Fruit fly (Drosophila melanogaster): Measurements from ENCODE around the gene CG10877.
A peak's percentile ranks its signal among the peaks of the same experiment; 100 is the strongest.

Gene CG10877

dm6 chr3R:20555720-20556280, 8.1 kb downstream of the CG10877 start:
- peak; percentile 50 for TF ChIP-seq HHEX (GFP tag; optimal IDR thresholded peaks at IDR 0.05)
- peak; percentile 66 for TF ChIP-seq kni (GFP tag; optimal IDR thresholded peaks at IDR 0.05)
- TF ChIP-seq CG4282 (GFP tag; optimal IDR thresholded peaks at IDR 0.05): peak; percentile 20
- TF ChIP-seq run (tag; optimal IDR thresholded peaks at IDR 0.05): no peak
- no peak for TF ChIP-seq eve (GFP tag; optimal IDR thresholded peaks at IDR 0.05)
- peak; percentile 43 for TF ChIP-seq gcm (GFP tag; optimal IDR thresholded peaks at IDR 0.05)
- TF ChIP-seq Eip74EF (GFP tag; optimal IDR thresholded peaks at IDR 0.05): peak in 1 of 2 experiments; percentile 30
- peak; percentile 68 for TF ChIP-seq Hey (tag; optimal IDR thresholded peaks at IDR 0.05)
- TF ChIP-seq CG33213 (GFP tag; optimal IDR thresholded peaks at IDR 0.05): peak; percentile 17
- TF ChIP-seq CG15696 (tag; optimal IDR thresholded peaks at IDR 0.05): peak; percentile 64
- TF ChIP-seq CG7745 (tag; optimal IDR thresholded peaks at IDR 0.05): no peak
- TF ChIP-seq CG6813 (GFP tag; optimal IDR thresholded peaks at IDR 0.05): peak; percentile 51
- no peak for TF ChIP-seq dmrt99B (tag; optimal IDR thresholded peaks at IDR 0.05)
- TF ChIP-seq hkb (optimal IDR thresholded peaks at IDR 0.05): no peak
- TF ChIP-seq hkb (GFP tag; IDR thresholded peaks at IDR 0.05): peak; percentile 8
- peak; percentile 46 for TF ChIP-seq CG4707 (GFP tag; optimal IDR thresholded peaks at IDR 0.05)
- peak; percentile 22; the same call in 1 of the 2 replicates for TF ChIP-seq vvl (GFP tag; IDR thresholded peaks at IDR 0.05)
- no peak for TF ChIP-seq sens-2 (GFP tag; IDR thresholded peaks at IDR 0.05)
- TF ChIP-seq CG11695 (GFP tag; IDR thresholded peaks at IDR 0.05): peak; percentile 6; the same call in 1 of the 3 replicates
- peak; percentile 16 for TF ChIP-seq grn (GFP tag; optimal IDR thresholded peaks at IDR 0.05)
- 0 out of 3 replicates have a peak, but pooled peaks have one; percentile 57 for TF ChIP-seq ken (GFP tag; IDR thresholded peaks at IDR 0.05)
- TF ChIP-seq CG12071 (GFP tag; optimal IDR thresholded peaks at IDR 0.05): peak; percentile 74
- no peak for TF ChIP-seq Hmx (GFP tag; optimal IDR thresholded peaks at IDR 0.05)
- TF ChIP-seq HLHmδ (GFP tag; optimal IDR thresholded peaks at IDR 0.05): peak; percentile 89
- TF ChIP-seq CrebB (tag; optimal IDR thresholded peaks at IDR 0.05): peak; percentile 60
- TF ChIP-seq sd (tag; optimal IDR thresholded peaks at IDR 0.05): peak; percentile 4
- TF ChIP-seq bsh (GFP tag; optimal IDR thresholded peaks at IDR 0.05): peak in 1 of 2 experiments; percentile 32
- peak; percentile 36 for TF ChIP-seq Fer2 (tag; optimal IDR thresholded peaks at IDR 0.05)
- TF ChIP-seq Asciz (GFP tag; optimal IDR thresholded peaks at IDR 0.05): peak; percentile 1
- TF ChIP-seq abd-A (tag; optimal IDR thresholded peaks at IDR 0.05): peak; percentile 37
- TF ChIP-seq CG18619 (GFP tag; optimal IDR thresholded peaks at IDR 0.05): no peak
- TF ChIP-seq CG8290 (GFP tag; optimal IDR thresholded peaks at IDR 0.05): no peak
- peak; percentile 66 to 88 for TF ChIP-seq CG8290 (tag; optimal IDR thresholded peaks at IDR 0.05)
- TF ChIP-seq cg (GFP tag; optimal IDR thresholded peaks at IDR 0.05): peak; percentile 14
- TF ChIP-seq CG2678 (tag; optimal IDR thresholded peaks at IDR 0.05): peak; percentile 10
- 0 out of 2 replicates have a peak, but pooled peaks have one; percentile 12 for TF ChIP-seq CG13287 (GFP tag; IDR thresholded peaks at IDR 0.05; ENCODE audit: partially characterized antibody)
- TF ChIP-seq cwo (GFP tag; optimal IDR thresholded peaks at IDR 0.05): peak; percentile 96
- peak; percentile 91 for TF ChIP-seq wek (GFP tag; optimal IDR thresholded peaks at IDR 0.05)
- peak in 1 of 2 experiments; percentile 35 for TF ChIP-seq insv (GFP tag; optimal IDR thresholded peaks at IDR 0.05)
- TF ChIP-seq stc (GFP tag; IDR thresholded peaks at IDR 0.05): 0 out of 2 replicates have a peak, but pooled peaks have one; percentile 8
- TF ChIP-seq ash1 (GFP tag; optimal IDR thresholded peaks at IDR 0.05): peak; percentile 1
- TF ChIP-seq CG4360 (GFP tag; IDR thresholded peaks at IDR 0.05): peak; percentile 7; the same call in 1 of the 2 replicates
- TF ChIP-seq chinmo (GFP tag; IDR thresholded peaks at IDR 0.05; ENCODE audit: partially characterized antibody): peak; percentile 87; the same call in 3 of the 4 replicates
- TF ChIP-seq H15 (GFP tag; IDR thresholded peaks at IDR 0.05): 0 out of 3 replicates have a peak, but pooled peaks have one; percentile 4
- TF ChIP-seq sim (GFP tag; IDR thresholded peaks at IDR 0.05): 0 out of 2 replicates have a peak, but pooled peaks have one; percentile 24
- TF ChIP-seq Awh (GFP tag; IDR thresholded peaks at IDR 0.05): peak; percentile 35; the same call in 1 of the 2 replicates
- TF ChIP-seq CG1792 (GFP tag; optimal IDR thresholded peaks at IDR 0.05): no peak
- 0 out of 2 replicates have a peak, but pooled peaks have one; percentile 35 for TF ChIP-seq hbn (GFP tag; IDR thresholded peaks at IDR 0.05; ENCODE audit: partially characterized antibody)
